Worm (Caenorhabditis elegans) whole organism, young adult: ENCODE data around the gene C02F5.3.

Experiments used
- B0336.3 ChIP-seq: fragments of 200-800 bp; sonication (Bioruptor generic); IDR thresholded peaks from 2 replicates; pipeline ENCODE4 v1.3.6; 2022; ENCODE audit warnings: missing genetic modification characterization, missing compliant biosample characterization
- F37B4.10 ChIP-seq: fragments of 200-800 bp; sonication (Bioruptor generic); IDR thresholded peaks from 2 replicates; pipeline ENCODE4 v1.3.6; 2022; ENCODE audit warnings: missing genetic modification characterization, missing compliant biosample characterization
- F39B2.1 ChIP-seq: fragments of 200-800 bp; sonication (Bioruptor generic); IDR thresholded peaks from 2 replicates; pipeline ENCODE4 v1.3.6; 2022; ENCODE audit warnings: missing genetic modification reagents, missing genetic modification characterization, missing compliant biosample characterization
- F52B5.7 ChIP-seq: sonication (generic microtip); optimal IDR thresholded peaks from 2 replicates; lab custom pipeline; 2016; ENCODE audit warnings: mild to moderate bottlenecking, missing genetic modification characterization, missing compliant biosample characterization
- F55B11.4 ChIP-seq: sonication (generic microtip); optimal IDR thresholded peaks from 2 replicates; lab custom pipeline; 2016; ENCODE audit warnings: missing compliant biosample characterization, missing genetic modification characterization, borderline replicate concordance; ENCODE audit not compliant: insufficient read depth
- F57A8.1 ChIP-seq: fragments of 200-800 bp; sonication (Bioruptor generic); optimal IDR thresholded peaks from 2 replicates; lab custom pipeline; 2018; ENCODE audit warnings: mild to moderate bottlenecking, missing genetic modification characterization, moderate library complexity, missing compliant biosample characterization
- T07F8.4 ChIP-seq: sonication (generic microtip); optimal IDR thresholded peaks from 2 replicates; lab custom pipeline; 2016; ENCODE audit warnings: mild to moderate bottlenecking, missing genetic modification characterization, moderate library complexity, missing compliant biosample characterization
- Y56A3A.18 ChIP-seq: fragments of 200-800 bp; sonication (Bioruptor generic); IDR thresholded peaks from 2 replicates; pipeline ENCODE4 v1.3.6; 2022; ENCODE audit warnings: missing genetic modification reagents, missing genetic modification characterization, missing compliant biosample characterization
- Y79H2A.3 ChIP-seq: fragments of 200-800 bp; sonication (Bioruptor generic); conservative IDR thresholded peaks from 2 replicates; pipeline ENCODE4 v1.3.6; 2022; ENCODE audit warnings: missing genetic modification reagents, missing genetic modification characterization, missing compliant biosample characterization
- ZK185.1 ChIP-seq: sonication (generic microtip); optimal IDR thresholded peaks from 2 replicates; lab custom pipeline; 2016; ENCODE audit warnings: mild to moderate bottlenecking, missing genetic modification characterization, missing compliant biosample characterization; ENCODE audit not compliant: poor library complexity, severe bottlenecking
- ama-1 ChIP-seq, 3 experiments: fragments of 150-350 bp in 1 of 3; sonication (generic microtip) in 2 of 3; optimal IDR thresholded peaks; 2 replicates each; lab custom pipeline; 2014 to 2018; ENCODE audit warnings: missing biosample characterization in 2 of 3, missing genetic modification characterization in 2 of 3, missing genetic modification reagents in 2 of 3
- aptf-2 ChIP-seq: fragments of 200-800 bp; sonication (Bioruptor generic); conservative IDR thresholded peaks from 2 replicates; pipeline ENCODE4 v1.3.6; 2022; ENCODE audit warnings: missing genetic modification reagents, missing genetic modification characterization, missing compliant biosample characterization
- attf-5 ChIP-seq: fragments of 200-800 bp; sonication (Bioruptor generic); optimal IDR thresholded peaks from 2 replicates; lab custom pipeline; 2018; ENCODE audit warnings: mild to moderate bottlenecking, missing genetic modification characterization, missing compliant biosample characterization
- ccch-3 ChIP-seq: fragments of 200-800 bp; sonication (Bioruptor generic); optimal IDR thresholded peaks from 2 replicates; lab custom pipeline; 2018; ENCODE audit warnings: mild to moderate bottlenecking, missing genetic modification characterization, missing compliant biosample characterization
- cebp-2 ChIP-seq: fragments of 200-800 bp; sonication (Bioruptor generic); IDR thresholded peaks from 2 replicates; pipeline ENCODE4 v1.3.6; 2022; ENCODE audit warnings: missing genetic modification characterization, missing compliant biosample characterization
- ceh-40 ChIP-seq: fragments of 200-800 bp; sonication (Bioruptor generic); IDR thresholded peaks from 2 replicates; pipeline ENCODE4 v1.3.6; 2022; ENCODE audit warnings: missing genetic modification characterization, missing compliant biosample characterization
- ceh-58 ChIP-seq: fragments of 200-800 bp; sonication (Bioruptor generic); IDR thresholded peaks from 2 replicates; pipeline ENCODE4 v1.3.6; 2022; ENCODE audit warnings: missing genetic modification characterization, missing compliant biosample characterization
- ceh-91 ChIP-seq: fragments of 200-800 bp; sonication (Bioruptor generic); IDR thresholded peaks from 2 replicates; pipeline ENCODE4 v1.3.6; 2022; ENCODE audit warnings: missing genetic modification reagents, missing genetic modification characterization, missing compliant biosample characterization
- efl-1 ChIP-seq: fragments of 150-350 bp; optimal IDR thresholded peaks from 2 replicates; lab custom pipeline; 2014; ENCODE audit warnings: missing biosample characterization, missing genetic modification reagents, missing genetic modification characterization
- egl-18 ChIP-seq: fragments of 200-800 bp; sonication (Bioruptor generic); IDR thresholded peaks from 2 replicates; pipeline ENCODE4 v1.3.6; 2022; ENCODE audit warnings: missing genetic modification reagents, missing genetic modification characterization, missing compliant biosample characterization
- gei-17 ChIP-seq: fragments of 200-800 bp; sonication (Bioruptor generic); optimal IDR thresholded peaks from 2 replicates; lab custom pipeline; 2018; ENCODE audit warnings: mild to moderate bottlenecking, missing genetic modification characterization, missing compliant biosample characterization
- hmg-1.2 ChIP-seq: fragments of 200-800 bp; sonication (Bioruptor generic); IDR thresholded peaks from 2 replicates; pipeline ENCODE4 v1.3.6; 2022; ENCODE audit warnings: missing genetic modification reagents, missing genetic modification characterization, missing compliant biosample characterization
- hmg-20 ChIP-seq: fragments of 200-800 bp; sonication (Bioruptor generic); IDR thresholded peaks from 2 replicates; pipeline ENCODE4 v1.3.6; 2022; ENCODE audit warnings: missing genetic modification reagents, missing genetic modification characterization, missing compliant biosample characterization
- hrde-1 ChIP-seq: sonication (generic microtip); optimal IDR thresholded peaks from 2 replicates; lab custom pipeline; 2016; ENCODE audit warnings: missing genetic modification characterization, mild to moderate bottlenecking, missing compliant biosample characterization, moderate library complexity, missing genotype, missing genetic modification reagents, borderline replicate concordance
- lsl-1 ChIP-seq: fragments of 200-800 bp; sonication (Bioruptor generic); optimal IDR thresholded peaks from 2 replicates; lab custom pipeline; 2018; ENCODE audit warnings: mild to moderate bottlenecking, missing genetic modification characterization, moderate library complexity, missing compliant biosample characterization
- madf-10 ChIP-seq: sonication (generic microtip); optimal IDR thresholded peaks from 2 replicates; lab custom pipeline; 2016; ENCODE audit warnings: mild to moderate bottlenecking, missing genetic modification characterization, missing compliant biosample characterization
- madf-6 ChIP-seq: fragments of 200-800 bp; sonication (Bioruptor generic); IDR thresholded peaks from 2 replicates; pipeline ENCODE4 v1.3.6; 2022; ENCODE audit warnings: missing genetic modification reagents, missing genetic modification characterization, missing compliant biosample characterization
- madf-8 ChIP-seq: fragments of 200-800 bp; sonication (Bioruptor generic); conservative IDR thresholded peaks from 2 replicates; pipeline ENCODE4 v1.3.6; 2022; ENCODE audit warnings: missing genetic modification reagents, missing genetic modification characterization, missing compliant biosample characterization
- nhr-120 ChIP-seq: fragments of 200-800 bp; sonication (Bioruptor generic); IDR thresholded peaks from 2 replicates; pipeline ENCODE4 v1.3.6; 2022; ENCODE audit warnings: missing genetic modification characterization, missing compliant biosample characterization
- nhr-179 ChIP-seq: sonication (generic microtip); optimal IDR thresholded peaks from 2 replicates; lab custom pipeline; 2016; ENCODE audit warnings: mild to moderate bottlenecking, missing genetic modification characterization, missing compliant biosample characterization
- nhr-90 ChIP-seq: sonication (generic microtip); optimal IDR thresholded peaks from 2 replicates; lab custom pipeline; 2016; ENCODE audit warnings: missing genotype, mild to moderate bottlenecking, missing genetic modification characterization, missing compliant biosample characterization
- somi-1 ChIP-seq: fragments of 200-800 bp; sonication (Bioruptor generic); optimal IDR thresholded peaks from 2 replicates; lab custom pipeline; 2018; ENCODE audit warnings: mild to moderate bottlenecking, missing genetic modification characterization, missing compliant biosample characterization
- tbp1 ChIP-seq: fragments of 200-800 bp; sonication (Bioruptor generic); optimal IDR thresholded peaks from 2 replicates; lab custom pipeline; 2018; ENCODE audit warnings: mild to moderate bottlenecking, missing genetic modification characterization, missing compliant biosample characterization
- tbx-9 ChIP-seq: sonication (generic microtip); optimal IDR thresholded peaks from 2 replicates; lab custom pipeline; 2016; ENCODE audit warnings: borderline replicate concordance, missing genetic modification characterization, inconsistent platforms, missing compliant biosample characterization
- unc-130 ChIP-seq: sonication (generic microtip); optimal IDR thresholded peaks from 2 replicates; lab custom pipeline; 2016; ENCODE audit warnings: missing genetic modification reagents, missing genetic modification characterization, missing compliant biosample characterization
- zfh-2 ChIP-seq: fragments of 200-800 bp; sonication (Bioruptor generic); conservative IDR thresholded peaks from 2 replicates; pipeline ENCODE4 v1.3.6; 2022; ENCODE audit warnings: missing genetic modification reagents, missing genetic modification characterization, missing compliant biosample characterization
- ztf-18 ChIP-seq: sonication (generic microtip); optimal IDR thresholded peaks from 2 replicates; lab custom pipeline; 2016; ENCODE audit warnings: missing genotype, mild to moderate bottlenecking, missing genetic modification characterization, missing compliant biosample characterization
- ztf-25 ChIP-seq: fragments of 200-800 bp; sonication (Bioruptor generic); IDR thresholded peaks from 2 replicates; pipeline ENCODE4 v1.3.6; 2022; ENCODE audit warnings: missing genetic modification reagents, missing genetic modification characterization, missing compliant biosample characterization
- ztf-3 ChIP-seq: fragments of 200-800 bp; sonication (Bioruptor generic); optimal IDR thresholded peaks from 2 replicates; lab custom pipeline; 2018; ENCODE audit warnings: mild to moderate bottlenecking, missing genetic modification characterization, missing compliant biosample characterization

C02F5.3 gene

DNA sequence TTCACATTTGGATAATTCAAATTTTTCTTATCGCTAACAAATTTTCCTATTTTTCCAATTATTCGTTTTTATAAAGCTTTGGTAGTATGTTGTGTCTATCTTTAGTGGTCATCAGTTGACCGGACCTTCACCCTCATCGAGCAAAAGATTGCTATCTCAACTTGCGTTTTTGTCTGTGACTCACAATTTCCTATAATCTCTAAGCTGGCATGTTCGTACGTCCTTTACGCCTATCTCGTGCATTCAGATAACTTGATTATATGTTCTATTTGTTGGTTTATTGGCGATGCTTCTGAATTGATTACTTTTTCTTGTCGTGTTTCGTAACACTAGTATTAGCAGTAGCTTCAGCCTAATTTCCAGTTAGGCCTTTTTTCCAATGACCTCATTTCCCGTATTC lies 33.9 kb downstream of the C02F5.3 start:
- TF ChIP-seq F57A8.1 (no peak), efl-1 (GFP tag; lab: Kevin White, UChicago) (no peak), F39B2.1 (no peak)

- TF ChIP-seq aptf-2 (GFP tag; lab: Robert Waterston, UW) = no peak
- TF ChIP-seq somi-1 (GFP tag; lab: Kevin White, UChicago) = no peak
- TF ChIP-seq Y56A3A.18 = no peak
- TF ChIP-seq ztf-18 = no peak
- no peak for TF ChIP-seq T07F8.4
- TF ChIP-seq ceh-58 (GFP tag; lab: Robert Waterston, UW) = no peak
- TF ChIP-seq hrde-1 (tag; lab: Kevin White, UChicago) = no peak
- TF ChIP-seq nhr-120 (GFP tag; lab: Robert Waterston, UW) = no peak
- TF ChIP-seq madf-10 (tag; lab: Kevin White, UChicago) = no peak
- no peak for TF ChIP-seq hmg-1.2 (GFP tag; lab: Robert Waterston, UW)
- TF ChIP-seq egl-18 (GFP tag; lab: Robert Waterston, UW) = no peak
- no peak for TF ChIP-seq zfh-2 (GFP tag; lab: Robert Waterston, UW)
- no peak for TF ChIP-seq F55B11.4 (tag; lab: Kevin White, UChicago)
- TF ChIP-seq cebp-2 (GFP tag; lab: Robert Waterston, UW) = no peak
- TF ChIP-seq ama-1 (optimal IDR thresholded peaks at IDR 0.05; lab: Kevin White, UChicago) = no peak
- no peak for TF ChIP-seq ama-1 (GFP tag; optimal IDR thresholded peaks at IDR 0.05; lab: Kevin White, UChicago)
- no peak for TF ChIP-seq nhr-179
- TF ChIP-seq ccch-3 (GFP tag; lab: Kevin White, UChicago) = no peak
- no peak for TF ChIP-seq ztf-3 (GFP tag; lab: Kevin White, UChicago)
- TF ChIP-seq hmg-20 (GFP tag; lab: Robert Waterston, UW) = no peak
- no peak for TF ChIP-seq F37B4.10 (GFP tag; lab: Robert Waterston, UW)
Observed at ce11 chrIII:8280352-8280751, 34.7 kb downstream of the C02F5.3 start.

DNA sequence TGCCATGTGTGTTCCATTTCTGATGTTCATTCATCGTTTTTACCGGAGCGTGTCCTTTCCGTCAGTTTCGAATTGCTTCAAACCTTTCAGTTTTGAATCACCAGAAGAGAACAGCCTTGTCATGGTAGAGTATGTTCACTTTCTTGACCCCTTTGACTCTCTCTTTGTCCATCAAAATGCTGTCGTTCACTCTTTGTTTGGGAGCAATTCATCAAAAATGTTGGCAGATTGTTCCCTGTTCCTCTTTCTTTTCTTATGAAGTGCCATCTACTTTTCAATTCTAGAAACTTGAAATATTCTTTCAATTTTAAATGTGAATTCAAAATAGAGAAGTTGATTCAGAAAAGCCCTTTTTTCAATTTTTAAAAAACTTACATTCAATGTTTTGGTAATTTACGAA lies 35.6 kb downstream of the C02F5.3 start:
- TF ChIP-seq nhr-90 (tag; lab: Kevin White, UChicago) = no peak
- TF ChIP-seq ceh-91 (GFP tag; lab: Robert Waterston, UW) = no peak
- no peak for TF ChIP-seq madf-10 (tag; lab: Kevin White, UChicago)
- no peak for TF ChIP-seq ceh-40 (GFP tag; lab: Robert Waterston, UW)
- no peak for TF ChIP-seq ztf-25 (GFP tag; lab: Robert Waterston, UW)
- no peak for TF ChIP-seq attf-5 (GFP tag; lab: Kevin White, UChicago)
- no peak for TF ChIP-seq tbx-9
- TF ChIP-seq B0336.3 (GFP tag; lab: Robert Waterston, UW) = no peak
- no peak for TF ChIP-seq ZK185.1 (tag; lab: Kevin White, UChicago)
- TF ChIP-seq ccch-3 (GFP tag; lab: Kevin White, UChicago) = no peak
- no peak for TF ChIP-seq tbp1 (GFP tag; lab: Kevin White, UChicago)
- no peak for TF ChIP-seq madf-8
- no peak for TF ChIP-seq lsl-1
- TF ChIP-seq unc-130 (GFP tag; lab: Kevin White, UChicago) = no peak
- TF ChIP-seq F57A8.1 = no peak
- TF ChIP-seq madf-6 = no peak
- no peak for TF ChIP-seq hrde-1 (tag; lab: Kevin White, UChicago)
- TF ChIP-seq F52B5.7 (tag; lab: Kevin White, UChicago) = no peak
- TF ChIP-seq gei-17 (GFP tag; lab: Kevin White, UChicago) = no peak
- TF ChIP-seq Y79H2A.3 = no peak
